Worm (Caenorhabditis elegans) whole organism, midembryonic: Measurements from ENCODE around the gene ugt-50.

Experiments
- T22C8.4 ChIP-seq: fragments of 200-800 bp; sonication (Bioruptor generic); IDR thresholded peaks from 2 replicates; pipeline ENCODE4 v1.3.6; 2022; ENCODE audit warnings: missing genetic modification characterization, missing compliant biosample characterization
- cog-1 ChIP-seq: sonication (generic microtip); optimal IDR thresholded peaks from 2 replicates; lab custom pipeline; 2016; ENCODE audit warnings: missing genetic modification characterization, missing compliant biosample characterization
- flt-1 ChIP-seq: fragments of 200-800 bp; sonication (Bioruptor generic); IDR thresholded peaks from 2 replicates; pipeline ENCODE4 v1.3.6; 2022; ENCODE audit warnings: missing genetic modification characterization, missing compliant biosample characterization
- klf-2 ChIP-seq: fragments of 200-800 bp; sonication (Bioruptor generic); conservative IDR thresholded peaks from 2 replicates; pipeline ENCODE4 v1.3.6; 2022; ENCODE audit warnings: missing genetic modification reagents, missing genetic modification characterization, missing compliant biosample characterization
- ref-1 ChIP-seq: fragments of 200-800 bp; sonication (Bioruptor generic); conservative IDR thresholded peaks from 2 replicates; pipeline ENCODE4 v1.3.6; 2022; ENCODE audit warnings: missing genetic modification reagents, missing genetic modification characterization, missing compliant biosample characterization
- tab-1 ChIP-seq: fragments of 200-800 bp; sonication (Bioruptor generic); IDR thresholded peaks from 2 replicates; pipeline ENCODE4 v1.3.6; 2022; ENCODE audit warnings: missing genetic modification characterization, missing compliant biosample characterization
- ztf-23 ChIP-seq: fragments of 200-800 bp; sonication (Bioruptor generic); IDR thresholded peaks from 2 replicates; pipeline ENCODE4 v1.3.6; 2022; ENCODE audit warnings: missing genetic modification reagents, missing genetic modification characterization, missing compliant biosample characterization
- ztf-29 ChIP-seq: fragments of 200-800 bp; sonication (Bioruptor generic); IDR thresholded peaks from 2 replicates; pipeline ENCODE4 v1.3.6; 2022; ENCODE audit warnings: missing genetic modification reagents, missing genetic modification characterization, missing compliant biosample characterization

DNA sequence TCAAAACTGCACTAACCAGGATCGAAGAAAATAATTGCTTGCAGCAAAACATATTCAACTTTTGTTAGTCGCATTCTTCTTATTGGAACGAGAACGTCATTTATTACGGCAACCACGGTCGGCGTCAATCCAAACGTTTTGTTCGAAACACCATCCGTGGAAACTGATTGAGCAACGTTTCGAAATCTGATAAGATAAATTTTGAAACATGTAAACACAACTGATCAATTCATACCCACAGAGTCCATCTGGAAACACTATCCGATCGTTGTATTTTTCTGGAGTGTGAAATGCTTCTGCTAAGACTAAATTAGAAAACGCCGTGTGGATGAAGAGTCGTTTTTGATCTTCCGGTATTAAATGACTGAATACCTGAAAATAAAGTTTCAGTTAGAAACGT, 25.6 kb upstream of the ugt-50 start:
- no peak for TF ChIP-seq ztf-29 (GFP tag; lab: Robert Waterston, UW)
- no peak for TF ChIP-seq flt-1 (GFP tag; lab: Robert Waterston, UW)
- no peak for TF ChIP-seq klf-2 (GFP tag; lab: Robert Waterston, UW)
- TF ChIP-seq ztf-23 (GFP tag; lab: Robert Waterston, UW) = no peak
- TF ChIP-seq T22C8.4 (GFP tag; lab: Robert Waterston, UW) = no peak
- TF ChIP-seq cog-1 (tag; lab: Kevin White, UChicago) = no peak
- TF ChIP-seq ref-1 = no peak
- TF ChIP-seq tab-1 (GFP tag; lab: Robert Waterston, UW) = no peak
